Fruit fly (Drosophila melanogaster) whole organism, embryonic: Measurements from ENCODE around the gene Fie.

Experiments used
- Aef1 ChIP-seq: fragments of 200-800 bp; sonication (Bioruptor generic); IDR thresholded peaks from 3 replicates; pipeline ENCODE4 v1.3.6; 2022; ENCODE audit warnings: missing biosample characterization, missing genetic modification characterization
- BtbVII ChIP-seq: fragments of 200-800 bp; sonication (Bioruptor generic); optimal IDR thresholded peaks from 3 replicates; lab custom pipeline; 2017; ENCODE audit warnings: missing biosample characterization, mild to moderate bottlenecking, missing genetic modification characterization
- CG10267 ChIP-seq: fragments of 200-800 bp; sonication (Bioruptor generic); optimal IDR thresholded peaks from 2 replicates; lab custom pipeline; 2018; ENCODE audit warnings: missing biosample characterization, mild to moderate bottlenecking, missing genetic modification characterization, moderate library complexity
- CG10431 ChIP-seq: fragments of 200-800 bp; sonication (Bioruptor generic); optimal IDR thresholded peaks from 3 replicates; lab custom pipeline; 2018; ENCODE audit warnings: missing biosample characterization, mild to moderate bottlenecking, missing genetic modification characterization
- CG10979 ChIP-seq: fragments of 200-800 bp; sonication (Bioruptor generic); optimal IDR thresholded peaks from 2 replicates; lab custom pipeline; 2018; ENCODE audit warnings: missing biosample characterization, mild to moderate bottlenecking, missing genetic modification characterization, moderate library complexity
- CG12071 ChIP-seq: fragments of 200-800 bp; sonication (Bioruptor generic); optimal IDR thresholded peaks from 3 replicates; lab custom pipeline; 2018; ENCODE audit warnings: missing biosample characterization, mild to moderate bottlenecking, missing genetic modification characterization
- CG12236 ChIP-seq: fragments of 200-800 bp; sonication (Bioruptor generic); optimal IDR thresholded peaks from 2 replicates; lab custom pipeline; 2016; ENCODE audit warnings: missing biosample characterization, missing genetic modification characterization
- CG14667 ChIP-seq: fragments of 200-800 bp; sonication (Bioruptor generic); IDR thresholded peaks from 2 replicates; pipeline ENCODE4 v1.3.6; 2022; ENCODE audit warnings: missing biosample characterization, missing genetic modification characterization
- CG14710 ChIP-seq: fragments of 200-800 bp; sonication (Bioruptor generic); optimal IDR thresholded peaks from 3 replicates; lab custom pipeline; 2019; ENCODE audit warnings: missing biosample characterization, mild to moderate bottlenecking, missing genetic modification characterization, moderate library complexity
- CG15696 ChIP-seq: fragments of 200-800 bp; sonication (Bioruptor generic); optimal IDR thresholded peaks from 2 replicates; lab custom pipeline; 2019; ENCODE audit warnings: missing biosample characterization, mild to moderate bottlenecking, missing genetic modification characterization, moderate library complexity
- CG16779 ChIP-seq: fragments of 200-800 bp; sonication (Bioruptor generic); IDR thresholded peaks from 2 replicates; pipeline ENCODE4 v1.3.6; 2022; ENCODE audit warnings: missing biosample characterization, missing genetic modification characterization
- CG16863 ChIP-seq: fragments of 200-800 bp; sonication (Bioruptor generic); optimal IDR thresholded peaks from 3 replicates; lab custom pipeline; 2016; ENCODE audit warnings: missing biosample characterization, missing genetic modification characterization
- CG17829 ChIP-seq: fragments of 200-800 bp; optimal IDR thresholded peaks from 2 replicates; lab custom pipeline; 2019; ENCODE audit warnings: missing biosample characterization, mild to moderate bottlenecking, missing genetic modification characterization, moderate library complexity
- CG2202 ChIP-seq: fragments of 200-800 bp; sonication (Bioruptor generic); optimal IDR thresholded peaks from 2 replicates; lab custom pipeline; 2018; ENCODE audit warnings: missing biosample characterization, mild to moderate bottlenecking, missing genetic modification characterization
- CG2712 ChIP-seq: fragments of 200-800 bp; optimal IDR thresholded peaks from 3 replicates; lab custom pipeline; 2019; ENCODE audit warnings: missing biosample characterization, mild to moderate bottlenecking, missing genetic modification characterization, moderate library complexity
- CG31365 ChIP-seq: fragments of 200-800 bp; sonication (Bioruptor generic); optimal IDR thresholded peaks from 2 replicates; lab custom pipeline; 2018; ENCODE audit warnings: missing biosample characterization, mild to moderate bottlenecking, missing genetic modification characterization
- CG33557 ChIP-seq: fragments of 200-800 bp; sonication (Bioruptor generic); optimal IDR thresholded peaks from 2 replicates; lab custom pipeline; 2019; ENCODE audit warnings: missing biosample characterization, mild to moderate bottlenecking, missing genetic modification characterization, moderate library complexity
- CG3407 ChIP-seq: fragments of 200-800 bp; sonication (Bioruptor generic); optimal IDR thresholded peaks from 2 replicates; lab custom pipeline; 2018; ENCODE audit warnings: missing biosample characterization, mild to moderate bottlenecking, missing genetic modification characterization
- CG34376 ChIP-seq: fragments of 200-800 bp; sonication (Bioruptor generic); optimal IDR thresholded peaks from 2 replicates; lab custom pipeline; 2018; ENCODE audit warnings: missing biosample characterization, mild to moderate bottlenecking, missing genetic modification characterization
- CG4282 ChIP-seq: fragments of 200-800 bp; sonication (Bioruptor generic); optimal IDR thresholded peaks from 2 replicates; lab custom pipeline; 2016; ENCODE audit warnings: missing biosample characterization, missing genetic modification characterization
- CG4854 ChIP-seq: fragments of 200-800 bp; sonication (Bioruptor generic); optimal IDR thresholded peaks from 2 replicates; lab custom pipeline; 2016; ENCODE audit warnings: missing biosample characterization, missing genetic modification characterization, inconsistent platforms
- CG6813 ChIP-seq: fragments of 200-800 bp; sonication (Bioruptor generic); optimal IDR thresholded peaks from 2 replicates; lab custom pipeline; 2017; ENCODE audit warnings: missing biosample characterization, missing genetic modification characterization, mild to moderate bottlenecking, moderate library complexity, missing genetic modification reagents
- CG9609 ChIP-seq: fragments of 200-800 bp; sonication (Bioruptor generic); optimal IDR thresholded peaks from 3 replicates; lab custom pipeline; 2016; ENCODE audit warnings: missing biosample characterization, missing genetic modification characterization
- CkIIα-i1 ChIP-seq: fragments of 200-800 bp; sonication (Bioruptor generic); IDR thresholded peaks from 2 replicates; pipeline ENCODE4 v1.3.6; 2022; ENCODE audit warnings: missing biosample characterization, missing genetic modification characterization
- E2f1 ChIP-seq: fragments of 200-800 bp; sonication (Bioruptor generic); IDR thresholded peaks from 2 replicates; pipeline ENCODE4 v1.3.6; 2022; ENCODE audit warnings: missing biosample characterization, missing genetic modification characterization
- GATAe ChIP-seq: fragments of 200-800 bp; sonication (Bioruptor generic); conservative IDR thresholded peaks from 2 replicates; pipeline ENCODE4 v1.3.6; 2022; ENCODE audit warnings: missing biosample characterization, missing genetic modification characterization
- HHEX ChIP-seq: fragments of 200-800 bp; sonication (Bioruptor generic); optimal IDR thresholded peaks from 3 replicates; lab custom pipeline; 2017; ENCODE audit warnings: missing biosample characterization, mild to moderate bottlenecking, missing genetic modification characterization, missing genetic modification reagents
- HLH4C ChIP-seq: fragments of 200-800 bp; sonication (Bioruptor generic); IDR thresholded peaks from 3 replicates; pipeline ENCODE4 v1.3.6; 2022; ENCODE audit warnings: missing biosample characterization, missing genetic modification characterization; ENCODE audit not compliant: partially characterized antibody
- Myb ChIP-seq: fragments of 200-800 bp; sonication (Bioruptor generic); optimal IDR thresholded peaks from 2 replicates; lab custom pipeline; 2016; ENCODE audit warnings: missing biosample characterization, missing genetic modification characterization
- Ravus ChIP-seq: fragments of 200-800 bp; sonication (Bioruptor generic); IDR thresholded peaks from 2 replicates; pipeline ENCODE4 v1.3.6; 2022; ENCODE audit warnings: missing biosample characterization, missing genetic modification characterization
- Sry-β ChIP-seq: fragments of 200-800 bp; sonication (Bioruptor generic); optimal IDR thresholded peaks from 2 replicates; lab custom pipeline; 2018; ENCODE audit warnings: missing biosample characterization, mild to moderate bottlenecking, missing genetic modification characterization, moderate library complexity
- Sry-δ ChIP-seq: fragments of 200-800 bp; sonication (Bioruptor generic); optimal IDR thresholded peaks from 2 replicates; lab custom pipeline; 2016; ENCODE audit warnings: missing biosample characterization, missing genetic modification characterization
- Tbp ChIP-seq: fragments of >200 bp; optimal IDR thresholded peaks from 2 replicates; lab custom pipeline; 2018; ENCODE audit warnings: missing biosample characterization, missing genetic modification characterization
- bcd ChIP-seq: fragments of 200-800 bp; sonication (Bioruptor generic); optimal IDR thresholded peaks from 2 replicates; lab custom pipeline; 2017; ENCODE audit warnings: missing biosample characterization, mild to moderate bottlenecking, missing genetic modification characterization
- chm ChIP-seq: fragments of 200-800 bp; sonication (Bioruptor generic); IDR thresholded peaks from 2 replicates; pipeline ENCODE4 v1.3.6; 2022; ENCODE audit warnings: missing biosample characterization, missing genetic modification characterization
- gcm ChIP-seq: fragments of 200-800 bp; sonication (Bioruptor generic); optimal IDR thresholded peaks from 2 replicates; lab custom pipeline; 2019; ENCODE audit warnings: missing biosample characterization, mild to moderate bottlenecking, missing genetic modification characterization, moderate library complexity
- gfzf ChIP-seq: fragments of 200-800 bp; sonication (Bioruptor generic); optimal IDR thresholded peaks from 2 replicates; lab custom pipeline; 2016; ENCODE audit warnings: missing biosample characterization, mild to moderate bottlenecking, missing genetic modification characterization, moderate library complexity
- grn ChIP-seq: fragments of 200-800 bp; sonication (Bioruptor generic); optimal IDR thresholded peaks from 3 replicates; lab custom pipeline; 2017; ENCODE audit warnings: missing biosample characterization, missing genetic modification characterization
- gsb-n ChIP-seq: fragments of 200-800 bp; sonication (Bioruptor generic); optimal IDR thresholded peaks from 3 replicates; lab custom pipeline; 2018; ENCODE audit warnings: missing biosample characterization, mild to moderate bottlenecking, missing genetic modification characterization
- lab ChIP-seq: fragments of 200-800 bp; sonication (Bioruptor generic); optimal IDR thresholded peaks from 3 replicates; lab custom pipeline; 2017; ENCODE audit warnings: missing biosample characterization, missing genetic modification characterization, mild to moderate bottlenecking, moderate library complexity, missing genetic modification reagents
- peb ChIP-seq: fragments of 200-800 bp; sonication (Bioruptor generic); IDR thresholded peaks from 2 replicates; pipeline ENCODE4 v1.3.6; 2022; ENCODE audit warnings: missing biosample characterization, missing genetic modification characterization
- pita ChIP-seq: fragments of 200-800 bp; sonication (Bioruptor generic); optimal IDR thresholded peaks from 2 replicates; lab custom pipeline; 2017; ENCODE audit warnings: missing biosample characterization, mild to moderate bottlenecking, missing genetic modification characterization
- prd ChIP-seq, 3 experiments: fragments of >200 bp in 2 of 3; fragments of 200-800 bp in 1 of 3; sonication (Bioruptor generic) in 1 of 3; optimal IDR thresholded peaks in 2 of 3; IDR thresholded peaks in 1 of 3; 2 replicates in 2 of 3; 3 replicates in 1 of 3; pipeline versions ENCODE4 v1.3.6 to Lab custom; 2017 to 2022; ENCODE audit warnings: missing biosample characterization in 1 of 3, missing genetic modification characterization in 1 of 3
- row ChIP-seq: fragments of 200-800 bp; sonication (Bioruptor generic); IDR thresholded peaks from 3 replicates; pipeline ENCODE4 v1.3.6; 2022; ENCODE audit warnings: missing biosample characterization, missing genetic modification characterization
- sens ChIP-seq: fragments of 200-800 bp; sonication (Bioruptor generic); peaks from one replicate; lab custom pipeline; 2016; ENCODE audit warnings: missing biosample characterization, missing genetic modification characterization
- shn ChIP-seq: fragments of 200-800 bp; sonication (Bioruptor generic); optimal IDR thresholded peaks from 3 replicates; lab custom pipeline; 2016; ENCODE audit warnings: missing biosample characterization, missing genetic modification characterization
- ssp ChIP-seq: fragments of 200-800 bp; sonication (Bioruptor generic); IDR thresholded peaks from 2 replicates; pipeline ENCODE4 v1.3.6; 2022; ENCODE audit warnings: missing biosample characterization, missing genetic modification characterization
- zf30C ChIP-seq: fragments of 200-800 bp; sonication (Bioruptor generic); optimal IDR thresholded peaks from 3 replicates; lab custom pipeline; 2018; ENCODE audit warnings: missing biosample characterization, mild to moderate bottlenecking, missing genetic modification characterization
- zfh1 ChIP-seq: fragments of 200-800 bp; sonication (Bioruptor generic); IDR thresholded peaks from 3 replicates; pipeline ENCODE4 v1.3.6; 2022; ENCODE audit warnings: missing biosample characterization, missing genetic modification characterization

Fie gene

DNA sequence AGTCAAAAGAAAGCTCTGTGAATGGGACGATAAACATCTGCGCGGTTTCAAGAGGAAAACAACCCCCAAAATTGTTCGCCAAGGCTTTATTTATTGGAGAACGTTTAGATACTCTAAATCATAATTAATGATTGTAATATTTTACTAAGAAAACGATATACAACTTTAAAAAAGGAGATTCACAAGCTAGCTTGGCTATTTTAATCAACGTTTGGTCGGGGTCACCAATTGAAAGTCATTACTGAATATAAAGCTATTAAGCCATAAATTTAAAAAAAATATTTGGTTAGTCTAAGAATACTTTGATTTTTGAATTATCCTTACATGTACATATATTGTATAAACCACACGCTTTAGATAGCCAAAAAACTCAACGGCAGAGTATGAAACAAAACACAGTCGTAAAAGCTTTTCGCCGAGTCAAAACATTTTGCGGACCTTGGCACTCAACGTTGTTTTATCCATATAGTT is at the start of gene Fie (continued):
- TF ChIP-seq pita (GFP tag; lab: Kevin White, UChicago) (no peak), GATAe (GFP tag; lab: Robert Waterston, UW) (no peak), CG2202 (tag; lab: Kevin White, UChicago) (no peak), CG16863 (GFP tag; lab: Kevin White, UChicago) (peak; percentile 13), CG6813 (GFP tag; lab: Kevin White, UChicago) (peak; percentile 51), lab (GFP tag; lab: Kevin White, UChicago) (peak; percentile 83), Myb (GFP tag; lab: Kevin White, UChicago) (peak; percentile 7), CG3407 (GFP tag; lab: Kevin White, UChicago) (peak; percentile 26), gfzf (GFP tag; lab: Kevin White, UChicago) (no peak), Sry-δ (no peak), CG9609 (GFP tag; lab: Kevin White, UChicago) (no peak), E2f1 (GFP tag; lab: Robert Waterston, UW) (peak; percentile 43; the same call in 1 of the 2 replicates), CG34376 (GFP tag; lab: Kevin White, UChicago) (peak; percentile 37), ssp (no peak), HLH4C (no peak), CG31365 (tag; lab: Kevin White, UChicago) (no peak), peb (GFP tag; lab: Robert Waterston, UW) (peak; percentile 8; the same call in 1 of the 2 replicates), bcd (GFP tag; lab: Kevin White, UChicago) (peak; percentile 57), CG15696 (no peak), CkIIα-i1 (GFP tag; lab: Robert Waterston, UW) (no peak), BtbVII (GFP tag; lab: Kevin White, UChicago) (peak; percentile 63), Sry-β (GFP tag; lab: Kevin White, UChicago) (no peak), prd (optimal IDR thresholded peaks at IDR 0.05; lab: Kevin White, UChicago) (no peak), prd (GFP tag; IDR thresholded peaks at IDR 0.05; lab: Robert Waterston, UW) (peak; percentile 62; the same call in 2 of the 3 replicates), HHEX (GFP tag; lab: Kevin White, UChicago) (peak; percentile 59), CG10431 (no peak)

- TF ChIP-seq sens (GFP tag; lab: Kevin White, UChicago) (peak; percentile 89), shn (GFP tag; lab: Kevin White, UChicago) (no peak), gsb-n (tag; lab: Kevin White, UChicago) (peak; percentile 26), CG14667 (no peak), gcm (no peak), CG17829 (tag; lab: Kevin White, UChicago) (peak; percentile 39), row (GFP tag; lab: Robert Waterston, UW) (peak; percentile 55; the same call in 2 of the 3 replicates), zfh1 (GFP tag; lab: Robert Waterston, UW) (peak; percentile 35; the same call in 1 of the 3 replicates), CG10267 (peak; percentile 24), CG2712 (tag; lab: Kevin White, UChicago) (peak; percentile 46), CG12071 (GFP tag; lab: Kevin White, UChicago) (no peak), CG10979 (peak; percentile 39), zf30C (GFP tag; lab: Kevin White, UChicago) (peak; percentile 97), CG12236 (GFP tag; lab: Kevin White, UChicago) (no peak), CG4854 (GFP tag; lab: Kevin White, UChicago) (no peak), CG33557 (GFP tag; lab: Kevin White, UChicago) (peak; percentile 48), Ravus (GFP tag; lab: Robert Waterston, UW) (no peak), Tbp (GFP tag; lab: Kevin White, UChicago) (no peak), chm (GFP tag; lab: Robert Waterston, UW) (peak; percentile 53; the same call in 1 of the 2 replicates), grn (GFP tag; lab: Kevin White, UChicago) (peak; percentile 97), Aef1 (GFP tag; lab: Robert Waterston, UW) (no peak), CG16779 (no peak), CG14710 (peak; percentile 8), CG4282 (GFP tag; lab: Kevin White, UChicago) (no peak)
Measured at dm6 chr3L:3842981-3843701, 49.2 kb upstream of the Fie start.
